Fruit fly (Drosophila melanogaster) whole organism, adult: ENCODE results near the gene Ptx1.
A peak's percentile ranks its signal among the peaks of the same experiment; 100 is the strongest.

Source experiments
- CG11617 ChIP-seq: fragments of 200-800 bp; sonication (Bioruptor generic); optimal IDR thresholded peaks from 2 replicates; lab custom pipeline; 2017; ENCODE audit warnings: mild to moderate bottlenecking, missing biosample characterization, missing genetic modification reagents, missing genetic modification characterization
- CG12768 ChIP-seq: fragments of 200-800 bp; sonication (Bioruptor generic); optimal IDR thresholded peaks from 2 replicates; lab custom pipeline; 2017; ENCODE audit warnings: missing biosample characterization, missing genetic modification characterization, mild to moderate bottlenecking, moderate library complexity, missing genetic modification reagents
- CG14711 ChIP-seq: fragments of 200-800 bp; sonication (Bioruptor generic); optimal IDR thresholded peaks from 2 replicates; lab custom pipeline; 2018; ENCODE audit warnings: missing biosample characterization, mild to moderate bottlenecking, missing genetic modification characterization, moderate library complexity
- CG1620 ChIP-seq: fragments of 200-800 bp; sonication (Bioruptor generic); optimal IDR thresholded peaks from 2 replicates; lab custom pipeline; 2016; ENCODE audit warnings: missing biosample characterization, missing genetic modification characterization
- CG33017 ChIP-seq: fragments of 200-800 bp; sonication (Bioruptor generic); optimal IDR thresholded peaks from 2 replicates; lab custom pipeline; 2018; ENCODE audit warnings: missing biosample characterization, mild to moderate bottlenecking, missing genetic modification characterization, moderate library complexity
- CG5204 ChIP-seq: fragments of 200-800 bp; sonication (Bioruptor generic); optimal IDR thresholded peaks from 2 replicates; lab custom pipeline; 2016; ENCODE audit warnings: missing biosample characterization, missing genetic modification characterization
- CG7045 ChIP-seq: fragments of 200-800 bp; sonication (Bioruptor generic); optimal IDR thresholded peaks from 2 replicates; lab custom pipeline; 2017; ENCODE audit warnings: missing biosample characterization, mild to moderate bottlenecking, missing genetic modification characterization
- CG7101 ChIP-seq: fragments of 200-800 bp; sonication (Bioruptor generic); optimal IDR thresholded peaks from 2 replicates; lab custom pipeline; 2018; ENCODE audit warnings: missing biosample characterization, mild to moderate bottlenecking, missing genetic modification characterization, moderate library complexity
- Clk ChIP-seq: fragments of 200-800 bp; sonication (Bioruptor generic); optimal IDR thresholded peaks from 2 replicates; lab custom pipeline; 2017; ENCODE audit warnings: missing biosample characterization, missing genetic modification characterization
- Crg-1 ChIP-seq: fragments of 200-800 bp; sonication (Bioruptor generic); optimal IDR thresholded peaks from 2 replicates; lab custom pipeline; 2016; ENCODE audit warnings: missing biosample characterization, missing genetic modification characterization
- Hr96 ChIP-seq: fragments of 200-800 bp; sonication (Bioruptor generic); optimal IDR thresholded peaks from 2 replicates; lab custom pipeline; 2016; ENCODE audit warnings: missing biosample characterization, missing genetic modification characterization
- Mnt ChIP-seq: fragments of 200-800 bp; sonication (Bioruptor generic); optimal IDR thresholded peaks from 2 replicates; lab custom pipeline; 2016; ENCODE audit warnings: missing biosample characterization, mild to moderate bottlenecking, missing genetic modification characterization
- bab1 ChIP-seq: fragments of 200-800 bp; sonication (Bioruptor generic); optimal IDR thresholded peaks from 3 replicates; lab custom pipeline; 2019; ENCODE audit warnings: missing biosample characterization, mild to moderate bottlenecking, missing genetic modification characterization, moderate library complexity
- cic ChIP-seq: fragments of 200-800 bp; sonication (Bioruptor generic); optimal IDR thresholded peaks from 2 replicates; lab custom pipeline; 2017; ENCODE audit warnings: missing biosample characterization, mild to moderate bottlenecking, missing genetic modification characterization, moderate library complexity
- cnc ChIP-seq, 2 experiments: fragments of >200 bp; optimal IDR thresholded peaks; 2 replicates each; lab custom pipeline; 2017
- kay ChIP-seq: fragments of 200-800 bp; sonication (Bioruptor generic); peaks from one replicate; lab custom pipeline; 2016; ENCODE audit warnings: missing biosample characterization, missing genetic modification characterization, borderline replicate concordance
- ovo ChIP-seq: fragments of 200-800 bp; sonication (Bioruptor generic); optimal IDR thresholded peaks from 2 replicates; lab custom pipeline; 2016; ENCODE audit warnings: missing biosample characterization, missing genetic modification characterization
- pad ChIP-seq: fragments of 200-800 bp; sonication (Bioruptor generic); optimal IDR thresholded peaks from 3 replicates; lab custom pipeline; 2017; ENCODE audit warnings: missing biosample characterization, missing genetic modification characterization, mild to moderate bottlenecking, moderate library complexity, missing genetic modification reagents
- tj ChIP-seq: fragments of 200-800 bp; sonication (Bioruptor generic); optimal IDR thresholded peaks from 3 replicates; lab custom pipeline; 2017; ENCODE audit warnings: missing biosample characterization, mild to moderate bottlenecking, missing genetic modification characterization, moderate library complexity
- toe ChIP-seq: fragments of 200-800 bp; sonication (Bioruptor generic); optimal IDR thresholded peaks from 2 replicates; lab custom pipeline; 2016; ENCODE audit warnings: missing biosample characterization, missing genetic modification characterization

Ptx1 gene

dm6 chr3R:30912402-30912801 lies at the start of gene Ptx1:
Gene Ptx1 (plus strand): TSS chr3R:30912754.
- TF ChIP-seq cnc (optimal IDR thresholded peaks at IDR 0.05; lab: Kevin White, UChicago) (no peak), Clk (no peak), CG1620 (GFP tag; lab: Kevin White, UChicago) (no peak), CG14711 (no peak), CG33017 (tag; lab: Kevin White, UChicago) (no peak), CG7101 (tag; lab: Kevin White, UChicago) (no peak), tj (no peak), CG12768 (GFP tag; lab: Kevin White, UChicago) (no peak), Mnt (GFP tag; lab: Kevin White, UChicago) (peak; percentile 29), toe (GFP tag; lab: Kevin White, UChicago) (peak; percentile 1), CG7045 (no peak), pad (GFP tag; lab: Kevin White, UChicago) (peak; percentile 65)

- no peak for TF ChIP-seq CG12768 (GFP tag; lab: Kevin White, UChicago)
- TF ChIP-seq Hr96 (GFP tag; lab: Kevin White, UChicago): no peak
- TF ChIP-seq CG11617: no peak
- TF ChIP-seq Crg-1 (GFP tag; lab: Kevin White, UChicago): no peak
- no peak for TF ChIP-seq bab1
- TF ChIP-seq pad (GFP tag; lab: Kevin White, UChicago): no peak
- no peak for TF ChIP-seq tj
- TF ChIP-seq cnc (optimal IDR thresholded peaks at IDR 0.05; lab: Kevin White, UChicago): no peak
- TF ChIP-seq CG7045: no peak
- no peak for TF ChIP-seq toe (GFP tag; lab: Kevin White, UChicago)
- TF ChIP-seq Mnt (GFP tag; lab: Kevin White, UChicago): no peak
- no peak for TF ChIP-seq ovo (GFP tag; lab: Kevin White, UChicago)
- no peak for TF ChIP-seq CG1620 (GFP tag; lab: Kevin White, UChicago)
- TF ChIP-seq CG7101 (tag; lab: Kevin White, UChicago): no peak
- TF ChIP-seq CG14711: no peak
- TF ChIP-seq CG33017 (tag; lab: Kevin White, UChicago): no peak
- TF ChIP-seq Clk: no peak
- no peak for TF ChIP-seq kay (GFP tag; lab: Kevin White, UChicago)
These were observed 48.6 kb upstream of the Ptx1 start for dm6 chr3R:30863971-30864370.

- TF ChIP-seq CG33017 (tag; lab: Kevin White, UChicago) (no peak), toe (GFP tag; lab: Kevin White, UChicago) (no peak), CG1620 (GFP tag; lab: Kevin White, UChicago) (no peak), CG7045 (no peak), tj (no peak), Crg-1 (GFP tag; lab: Kevin White, UChicago) (no peak), CG12768 (GFP tag; lab: Kevin White, UChicago) (no peak), pad (GFP tag; lab: Kevin White, UChicago) (no peak), cnc (optimal IDR thresholded peaks at IDR 0.05; lab: Kevin White, UChicago) (no peak), Clk (no peak), ovo (GFP tag; lab: Kevin White, UChicago) (no peak), Hr96 (GFP tag; lab: Kevin White, UChicago) (no peak)
These were observed 48.1 kb upstream of the Ptx1 start for dm6 chr3R:30864465-30864864.

- TF ChIP-seq CG33017 (tag; lab: Kevin White, UChicago) (no peak), kay (GFP tag; lab: Kevin White, UChicago) (no peak), cnc (optimal IDR thresholded peaks at IDR 0.05; lab: Kevin White, UChicago) (no peak), pad (GFP tag; lab: Kevin White, UChicago) (no peak), CG7045 (no peak), CG14711 (no peak), CG12768 (GFP tag; lab: Kevin White, UChicago) (no peak), toe (GFP tag; lab: Kevin White, UChicago) (no peak)
These were observed 47.2 kb upstream of the Ptx1 start for dm6 chr3R:30865365-30865770.

dm6 chr3R:30865883-30866282 lies 46.7 kb upstream of the Ptx1 start:
- TF ChIP-seq bab1 (no peak), toe (GFP tag; lab: Kevin White, UChicago) (no peak), ovo (GFP tag; lab: Kevin White, UChicago) (no peak), tj (no peak), CG14711 (no peak), kay (GFP tag; lab: Kevin White, UChicago) (no peak), cnc (optimal IDR thresholded peaks at IDR 0.05; lab: Kevin White, UChicago) (no peak), CG12768 (GFP tag; lab: Kevin White, UChicago) (no peak), Clk (no peak), CG11617 (no peak), CG7045 (no peak), CG7101 (tag; lab: Kevin White, UChicago) (no peak), Crg-1 (GFP tag; lab: Kevin White, UChicago) (no peak), CG33017 (tag; lab: Kevin White, UChicago) (no peak), cic (GFP tag; lab: Kevin White, UChicago) (no peak)

dm6 chr3R:30867232-30867631 lies 45.3 kb upstream of the Ptx1 start, which contains the start of gene Cpr100A:
Gene Cpr100A (plus strand): TSS chr3R:30867521.
- TF ChIP-seq Mnt (GFP tag; lab: Kevin White, UChicago) (no peak), CG12768 (GFP tag; lab: Kevin White, UChicago) (no peak), CG11617 (no peak), kay (GFP tag; lab: Kevin White, UChicago) (no peak), pad (GFP tag; lab: Kevin White, UChicago) (no peak), bab1 (no peak), CG7101 (tag; lab: Kevin White, UChicago) (no peak), ovo (GFP tag; lab: Kevin White, UChicago) (no peak), CG14711 (no peak), Hr96 (GFP tag; lab: Kevin White, UChicago) (no peak), Crg-1 (GFP tag; lab: Kevin White, UChicago) (no peak), Clk (no peak), CG7045 (no peak), CG33017 (tag; lab: Kevin White, UChicago) (no peak), cic (GFP tag; lab: Kevin White, UChicago) (no peak), CG5204 (GFP tag; lab: Kevin White, UChicago) (no peak)
